Worm (Caenorhabditis elegans) whole organism, L3 larva: Measurements from ENCODE around the gene Y116A8C.44.

Experiments
- R02D3.7 ChIP-seq: fragments of 150-350 bp; optimal IDR thresholded peaks from 2 replicates; lab custom pipeline; 2014; ENCODE audit warnings: missing biosample characterization, missing genetic modification characterization
- ZK546.5 ChIP-seq: sonication (generic microtip); optimal IDR thresholded peaks from 2 replicates; lab custom pipeline; 2017; ENCODE audit warnings: missing biosample characterization, missing genetic modification characterization
- aly-2 ChIP-seq: fragments of 150-350 bp; optimal IDR thresholded peaks from 2 replicates; lab custom pipeline; 2014; ENCODE audit warnings: missing biosample characterization, missing genetic modification characterization
- ama-1 ChIP-seq: fragments of 150-350 bp; optimal IDR thresholded peaks from 2 replicates; lab custom pipeline; 2018
- ceh-16 ChIP-seq: sonication (generic microtip); optimal IDR thresholded peaks from 2 replicates; lab custom pipeline; 2017; ENCODE audit warnings: missing biosample characterization, missing genetic modification characterization
- ceh-28 ChIP-seq: fragments of 150-350 bp; optimal IDR thresholded peaks from 2 replicates; lab custom pipeline; 2014; ENCODE audit warnings: missing biosample characterization, missing genetic modification reagents, missing genetic modification characterization
- ceh-82 ChIP-seq: fragments of 150-350 bp; optimal IDR thresholded peaks from 2 replicates; lab custom pipeline; 2014; ENCODE audit warnings: missing biosample characterization, missing genetic modification characterization
- ceh-9 ChIP-seq: sonication (generic microtip); optimal IDR thresholded peaks from 2 replicates; lab custom pipeline; 2018; ENCODE audit warnings: missing biosample characterization, missing genetic modification characterization
- daf-12 ChIP-seq: fragments of 150-350 bp; optimal IDR thresholded peaks from 2 replicates; lab custom pipeline; 2014; ENCODE audit warnings: missing biosample characterization, missing genetic modification reagents, missing genetic modification characterization
- egl-27 ChIP-seq: sonication (generic microtip); optimal IDR thresholded peaks from 4 replicates; lab custom pipeline; 2017; ENCODE audit warnings: missing biosample characterization, missing genetic modification reagents, missing genetic modification characterization
- egl-5 ChIP-seq: fragments of 150-350 bp; optimal IDR thresholded peaks from 2 replicates; lab custom pipeline; 2017; ENCODE audit warnings: missing biosample characterization, missing genetic modification reagents, missing genetic modification characterization, inconsistent platforms
- elt-1 ChIP-seq: fragments of 150-350 bp; optimal IDR thresholded peaks from 2 replicates; lab custom pipeline; 2014; ENCODE audit warnings: missing biosample characterization, missing genetic modification characterization
- elt-2 ChIP-seq: sonication (generic microtip); optimal IDR thresholded peaks from 2 replicates; lab custom pipeline; 2016; ENCODE audit warnings: missing genetic modification reagents, mild to moderate bottlenecking, missing genetic modification characterization, missing compliant biosample characterization
- elt-3 ChIP-seq, 3 experiments: fragments of 150-350 bp in 1 of 3; sonication (generic microtip) in 2 of 3; optimal IDR thresholded peaks; 2 replicates in 2 of 3; 4 replicates in 1 of 3; lab custom pipeline; 2014 to 2017; ENCODE audit warnings: missing biosample characterization in 3 of 3, missing genetic modification characterization in 3 of 3
- eor-1 ChIP-seq, 2 experiments: fragments of 150-350 bp; optimal IDR thresholded peaks; 2 replicates each; lab custom pipeline; 2014 to 2018; ENCODE audit warnings: missing biosample characterization in 2 of 2, missing genetic modification characterization in 2 of 2
- fkh-10 ChIP-seq: sonication (generic microtip); optimal IDR thresholded peaks from 2 replicates; lab custom pipeline; 2017; ENCODE audit warnings: missing biosample characterization, missing genetic modification reagents, missing genetic modification characterization
- fkh-2 ChIP-seq: fragments of 150-350 bp; optimal IDR thresholded peaks from 2 replicates; lab custom pipeline; 2014; ENCODE audit warnings: missing biosample characterization, missing genetic modification reagents, missing genetic modification characterization
- fos-1 ChIP-seq: fragments of 150-350 bp; optimal IDR thresholded peaks from 2 replicates; lab custom pipeline; 2014; ENCODE audit warnings: missing biosample characterization, missing genetic modification characterization
- hmg-11 ChIP-seq: sonication (generic microtip); optimal IDR thresholded peaks from 2 replicates; lab custom pipeline; 2016; ENCODE audit warnings: missing genetic modification characterization, missing compliant biosample characterization
- jun-1 ChIP-seq: fragments of 150-350 bp; optimal IDR thresholded peaks from 2 replicates; lab custom pipeline; 2014; ENCODE audit warnings: missing biosample characterization, missing genetic modification reagents, missing genetic modification characterization
- lin-15B ChIP-seq: fragments of 150-350 bp; optimal IDR thresholded peaks from 2 replicates; lab custom pipeline; 2014; ENCODE audit warnings: missing biosample characterization, missing genetic modification characterization
- lin-39 ChIP-seq: fragments of 150-350 bp; optimal IDR thresholded peaks from 2 replicates; lab custom pipeline; 2018; ENCODE audit warnings: missing biosample characterization, missing genetic modification reagents, missing genetic modification characterization
- lsy-12 ChIP-seq: sonication (generic microtip); optimal IDR thresholded peaks from 2 replicates; lab custom pipeline; 2016; ENCODE audit warnings: mild to moderate bottlenecking, missing genetic modification characterization, missing compliant biosample characterization
- mdl-1 ChIP-seq: fragments of 150-350 bp; optimal IDR thresholded peaks from 2 replicates; lab custom pipeline; 2014; ENCODE audit warnings: missing biosample characterization, missing genetic modification characterization
- mml-1 ChIP-seq: fragments of 150-350 bp; sonication (generic microtip); optimal IDR thresholded peaks from 3 replicates; lab custom pipeline; 2014; ENCODE audit warnings: missing biosample characterization, missing genetic modification characterization
- nfya-1 ChIP-seq: sonication (generic microtip); optimal IDR thresholded peaks from 2 replicates; lab custom pipeline; 2017; ENCODE audit warnings: missing genetic modification characterization, mild to moderate bottlenecking, missing compliant biosample characterization, antibody characterized with exemption, moderate library complexity; ENCODE audit not compliant: insufficient read depth
- nhr-11 ChIP-seq: fragments of 150-350 bp; optimal IDR thresholded peaks from 2 replicates; lab custom pipeline; 2014; ENCODE audit warnings: missing biosample characterization, missing genetic modification characterization
- nhr-12 ChIP-seq: fragments of 150-350 bp; optimal IDR thresholded peaks from 2 replicates; lab custom pipeline; 2014; ENCODE audit warnings: missing biosample characterization, missing genetic modification characterization
- nhr-23 ChIP-seq: fragments of 150-350 bp; optimal IDR thresholded peaks from 2 replicates; lab custom pipeline; 2014; ENCODE audit warnings: missing biosample characterization, missing genetic modification reagents, missing genetic modification characterization
- nhr-237 ChIP-seq: fragments of 150-350 bp; optimal IDR thresholded peaks from 2 replicates; lab custom pipeline; 2014; ENCODE audit warnings: missing biosample characterization, missing genetic modification characterization
- nhr-25 ChIP-seq: sonication (generic microtip); optimal IDR thresholded peaks from 2 replicates; lab custom pipeline; 2017; ENCODE audit warnings: missing biosample characterization, missing genetic modification characterization
- nhr-28 ChIP-seq: fragments of 150-350 bp; optimal IDR thresholded peaks from 2 replicates; lab custom pipeline; 2014; ENCODE audit warnings: missing biosample characterization, missing genetic modification characterization
- nhr-67 ChIP-seq: fragments of 150-350 bp; optimal IDR thresholded peaks from 2 replicates; lab custom pipeline; 2014; ENCODE audit warnings: missing biosample characterization, missing genetic modification characterization
- pha-4 ChIP-seq: fragments of 150-350 bp; optimal IDR thresholded peaks from 2 replicates; lab custom pipeline; 2014; ENCODE audit warnings: missing biosample characterization, missing genetic modification reagents, missing genetic modification characterization
- pqm-1 ChIP-seq: fragments of 150-350 bp; optimal IDR thresholded peaks from 2 replicates; lab custom pipeline; 2017; ENCODE audit warnings: missing biosample characterization, missing genetic modification characterization, inconsistent platforms
- sea-2 ChIP-seq: fragments of 150-350 bp; sonication (generic microtip); optimal IDR thresholded peaks from 4 replicates; lab custom pipeline; 2014; ENCODE audit warnings: missing biosample characterization, missing genetic modification reagents, missing genetic modification characterization
- snpc-4 ChIP-seq: fragments of 150-350 bp; optimal IDR thresholded peaks from 2 replicates; lab custom pipeline; 2014; ENCODE audit warnings: missing biosample characterization, missing genetic modification characterization
- tbx-2 ChIP-seq: sonication (generic microtip); optimal IDR thresholded peaks from 2 replicates; lab custom pipeline; 2016; ENCODE audit warnings: mild to moderate bottlenecking, missing genetic modification characterization, missing compliant biosample characterization
- unc-39 ChIP-seq: sonication (generic microtip); optimal IDR thresholded peaks from 4 replicates; lab custom pipeline; 2017; ENCODE audit warnings: missing biosample characterization, missing genetic modification characterization
- unc-62 ChIP-seq: fragments of 150-350 bp; sonication (generic microtip); optimal IDR thresholded peaks from 4 replicates; lab custom pipeline; 2014; ENCODE audit warnings: missing biosample characterization, missing genetic modification reagents, missing genetic modification characterization
- zag-1 ChIP-seq: fragments of 150-350 bp; optimal IDR thresholded peaks from 2 replicates; lab custom pipeline; 2014; ENCODE audit warnings: missing biosample characterization, missing genetic modification characterization

Gene Y116A8C.44

DNA sequence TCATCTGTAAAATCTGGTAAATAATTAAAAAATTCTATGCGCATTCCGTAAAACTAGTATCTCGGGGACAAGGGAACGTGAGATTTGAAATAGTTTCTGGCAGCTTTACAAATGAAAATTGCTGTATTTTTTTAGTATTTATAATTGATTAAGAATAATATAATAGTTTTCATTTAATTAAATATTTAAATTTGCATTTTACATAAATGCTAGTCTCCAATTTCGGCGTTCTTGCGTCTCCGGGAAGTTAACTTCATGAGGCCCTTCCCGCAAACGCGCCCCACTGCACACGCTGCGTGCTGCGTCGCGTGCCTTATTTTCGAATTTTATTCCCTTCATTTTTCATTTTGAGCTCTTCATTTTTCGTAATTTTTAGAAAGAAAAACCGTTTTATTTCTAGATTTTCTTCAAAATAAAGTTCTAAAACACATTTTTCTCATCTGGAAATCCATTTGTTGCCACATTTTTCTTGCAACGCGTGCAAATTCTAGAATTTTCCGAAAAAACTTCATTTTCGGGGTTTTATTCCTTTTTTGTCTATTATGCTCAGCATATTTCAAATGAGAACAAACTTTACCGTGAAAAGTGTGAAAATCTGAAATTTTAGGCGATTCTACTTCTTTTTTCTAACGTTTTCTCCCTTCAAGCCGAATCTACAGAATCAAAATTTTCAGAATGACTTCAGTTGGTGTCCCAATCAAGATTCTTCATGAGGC is 29.6 kb upstream of the Y116A8C.44 start, which contains the start of the genes snx-13 and snr-1:
TSS of gene snx-13 (minus strand) at position 55 of the 716 bp plus-strand sequence.
TSS of gene snr-1 (plus strand) at position 666 of the 716 bp plus-strand sequence.
- peak; percentile 82 for TF ChIP-seq hmg-11
- no peak for TF ChIP-seq elt-3 (tag; optimal IDR thresholded peaks at IDR 0.05; lab: Kevin White, UChicago)
- TF ChIP-seq lin-39 (tag; lab: Kevin White, UChicago) = peak; percentile 55
- peak; percentile 19 for TF ChIP-seq fkh-10
- no peak for TF ChIP-seq mdl-1
- peak; percentile 43 for TF ChIP-seq snpc-4 (tag; lab: Kevin White, UChicago)
- no peak for TF ChIP-seq ama-1 (lab: Kevin White, UChicago)
- peak; percentile 52 for TF ChIP-seq elt-2 (tag; lab: Kevin White, UChicago)
- peak; percentile 22 for TF ChIP-seq ceh-28 (tag; lab: Kevin White, UChicago)
- peak; percentile 73 for TF ChIP-seq nhr-23 (tag; lab: Kevin White, UChicago)
- peak; percentile 85 for TF ChIP-seq pha-4 (tag; lab: Kevin White, UChicago)
- no peak for TF ChIP-seq fkh-2 (tag; lab: Kevin White, UChicago)
- TF ChIP-seq pqm-1 = peak; percentile 1
- peak; percentile 41 for TF ChIP-seq nhr-25
- TF ChIP-seq eor-1 (tag; optimal IDR thresholded peaks at IDR 0.05; lab: Kevin White, UChicago) = no peak
- peak; percentile 91 for TF ChIP-seq lin-15B
- TF ChIP-seq nfya-1 (tag; lab: Kevin White, UChicago) = peak; percentile 77
- peak; percentile 56 for TF ChIP-seq lsy-12
- peak; percentile 29 for TF ChIP-seq R02D3.7 (tag; lab: Kevin White, UChicago)
- no peak for TF ChIP-seq aly-2

DNA sequence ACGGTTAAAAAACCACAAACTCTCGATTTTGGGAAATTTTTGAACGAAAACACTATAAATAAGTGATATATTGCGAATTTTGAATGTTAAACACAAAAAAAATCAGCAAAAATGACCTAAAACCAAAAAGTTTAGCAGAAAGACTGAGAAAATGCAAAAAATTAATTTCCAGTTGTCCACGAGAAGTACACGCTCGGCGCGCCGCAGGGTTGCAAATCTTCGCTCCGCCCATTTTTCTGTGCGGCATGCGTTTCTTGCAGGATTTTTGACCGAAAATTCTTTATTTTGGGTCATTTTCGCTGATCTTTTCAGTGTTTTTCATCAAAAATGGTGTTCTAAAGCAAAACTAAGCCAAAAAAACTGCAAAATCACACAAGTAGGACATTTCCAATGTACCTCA is 26.9 kb upstream of the Y116A8C.44 start:
- TF ChIP-seq ZK546.5 (no peak), unc-62 (GFP tag; lab: Kevin White, UChicago) (no peak), fkh-2 (tag; lab: Kevin White, UChicago) (no peak), daf-12 (tag; lab: Kevin White, UChicago) (no peak), lin-15B (no peak), nhr-11 (tag; lab: Kevin White, UChicago) (no peak), egl-5 (tag; lab: Kevin White, UChicago) (no peak), tbx-2 (tag; lab: Kevin White, UChicago) (no peak), jun-1 (tag; lab: Kevin White, UChicago) (no peak), nhr-28 (tag; lab: Kevin White, UChicago) (no peak), sea-2 (GFP tag; lab: Kevin White, UChicago) (no peak), fos-1 (no peak), hmg-11 (no peak), ceh-82 (no peak), eor-1 (tag; optimal IDR thresholded peaks at IDR 0.05; lab: Kevin White, UChicago) (no peak), fkh-10 (no peak), mml-1 (tag; lab: Kevin White, UChicago) (no peak)

DNA sequence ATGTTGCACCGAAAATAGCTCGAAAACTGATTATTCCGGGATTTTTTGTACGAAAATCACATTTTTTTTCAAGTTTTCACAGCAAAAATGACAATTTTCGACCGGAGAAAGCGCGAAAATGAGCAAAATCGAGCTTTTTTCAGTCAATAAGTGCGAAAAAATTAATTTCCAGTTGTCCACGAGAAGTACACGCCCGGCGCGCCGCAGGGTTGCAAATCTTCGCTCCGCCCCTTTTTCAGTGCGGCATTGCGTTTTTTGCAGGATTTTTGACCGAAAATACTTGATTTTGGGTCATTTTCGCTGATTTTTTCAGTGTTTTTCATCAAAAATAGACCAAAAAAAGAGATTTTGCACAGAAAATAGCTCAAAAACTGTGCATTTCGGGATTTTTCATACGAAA is 26.4 kb upstream of the Y116A8C.44 start:
- TF ChIP-seq elt-3 (tag; optimal IDR thresholded peaks at IDR 0.05; lab: Kevin White, UChicago) = no peak
- TF ChIP-seq pha-4 (tag; lab: Kevin White, UChicago) = peak; percentile 15
- no peak for TF ChIP-seq nhr-11 (tag; lab: Kevin White, UChicago)
- no peak for TF ChIP-seq unc-39
- TF ChIP-seq hmg-11 = peak; percentile 12
- TF ChIP-seq mml-1 (tag; lab: Kevin White, UChicago) = no peak
- TF ChIP-seq elt-2 (tag; lab: Kevin White, UChicago) = no peak
- TF ChIP-seq nhr-12 (tag; lab: Kevin White, UChicago) = no peak
- no peak for TF ChIP-seq ceh-82
- no peak for TF ChIP-seq ceh-16 (tag; lab: Kevin White, UChicago)
- TF ChIP-seq lin-15B = peak; percentile 46
- no peak for TF ChIP-seq aly-2
- TF ChIP-seq lsy-12 = no peak
- TF ChIP-seq nhr-237 = no peak
- no peak for TF ChIP-seq unc-62 (GFP tag; lab: Kevin White, UChicago)
- no peak for TF ChIP-seq zag-1
- no peak for TF ChIP-seq egl-5 (tag; lab: Kevin White, UChicago)
- TF ChIP-seq nhr-25 = no peak
- no peak for TF ChIP-seq daf-12 (tag; lab: Kevin White, UChicago)
- no peak for TF ChIP-seq nhr-23 (tag; lab: Kevin White, UChicago)
- TF ChIP-seq elt-1 (tag; lab: Kevin White, UChicago) = no peak
- no peak for TF ChIP-seq ceh-9 (tag; lab: Kevin White, UChicago)
- no peak for TF ChIP-seq nhr-67 (tag; lab: Kevin White, UChicago)
- peak; percentile 0 for TF ChIP-seq nfya-1 (tag; lab: Kevin White, UChicago)
- TF ChIP-seq egl-27 = no peak
- TF ChIP-seq sea-2 (GFP tag; lab: Kevin White, UChicago) = no peak
- TF ChIP-seq lin-39 (tag; lab: Kevin White, UChicago) = no peak
- TF ChIP-seq mdl-1 = no peak
- TF ChIP-seq R02D3.7 (tag; lab: Kevin White, UChicago) = no peak
